Fruit fly (Drosophila melanogaster) whole organism, embryonic: ENCODE results near the gene CG4328.

Source experiments
- Atf-2 ChIP-seq: fragments of 200-800 bp; sonication (Bioruptor generic); optimal IDR thresholded peaks from 2 replicates; lab custom pipeline; 2016; ENCODE audit warnings: missing biosample characterization, missing genetic modification characterization
- C15 ChIP-seq: fragments of 200-800 bp; sonication (Bioruptor generic); IDR thresholded peaks from 3 replicates; pipeline ENCODE4 v1.3.6; 2022; ENCODE audit warnings: missing biosample characterization, missing genetic modification characterization
- CG10267 ChIP-seq: fragments of 200-800 bp; sonication (Bioruptor generic); optimal IDR thresholded peaks from 2 replicates; lab custom pipeline; 2018; ENCODE audit warnings: missing biosample characterization, mild to moderate bottlenecking, missing genetic modification characterization, moderate library complexity
- CG11247 ChIP-seq: fragments of 200-800 bp; sonication (Bioruptor generic); IDR thresholded peaks from 2 replicates; pipeline ENCODE4 v1.3.6; 2022; ENCODE audit warnings: missing biosample characterization, missing genetic modification characterization
- CG11723 ChIP-seq: fragments of 200-800 bp; sonication (Bioruptor generic); optimal IDR thresholded peaks from 2 replicates; lab custom pipeline; 2017; ENCODE audit warnings: missing biosample characterization, mild to moderate bottlenecking, missing genetic modification characterization
- CG12299 ChIP-seq: fragments of 200-800 bp; sonication (Bioruptor generic); optimal IDR thresholded peaks from 2 replicates; lab custom pipeline; 2018; ENCODE audit warnings: missing biosample characterization, mild to moderate bottlenecking, missing genetic modification characterization
- CG12769 ChIP-seq: fragments of 200-800 bp; sonication (Bioruptor generic); optimal IDR thresholded peaks from 2 replicates; lab custom pipeline; 2019; ENCODE audit warnings: missing biosample characterization, mild to moderate bottlenecking, missing genetic modification characterization, moderate library complexity
- CG13123 ChIP-seq: fragments of 200-800 bp; sonication (Bioruptor generic); optimal IDR thresholded peaks from 2 replicates; lab custom pipeline; 2016; ENCODE audit warnings: missing biosample characterization, missing genetic modification characterization
- CG14014 ChIP-seq: fragments of 200-800 bp; sonication (Bioruptor generic); IDR thresholded peaks from 2 replicates; pipeline ENCODE4 v1.3.6; 2022; ENCODE audit warnings: missing biosample characterization, missing genetic modification characterization
- CG1602 ChIP-seq: fragments of 200-800 bp; sonication (Bioruptor generic); optimal IDR thresholded peaks from 3 replicates; lab custom pipeline; 2016; ENCODE audit warnings: missing biosample characterization, missing genetic modification characterization
- CG16779 ChIP-seq: fragments of 200-800 bp; sonication (Bioruptor generic); IDR thresholded peaks from 2 replicates; pipeline ENCODE4 v1.3.6; 2022; ENCODE audit warnings: missing biosample characterization, missing genetic modification characterization
- CG17186 ChIP-seq: fragments of 200-800 bp; sonication (Bioruptor generic); optimal IDR thresholded peaks from 3 replicates; lab custom pipeline; 2017; ENCODE audit warnings: missing biosample characterization, missing genetic modification reagents, missing genetic modification characterization
- CG1832 ChIP-seq: fragments of 200-800 bp; sonication (Bioruptor generic); optimal IDR thresholded peaks from 2 replicates; lab custom pipeline; 2017; ENCODE audit warnings: missing biosample characterization, mild to moderate bottlenecking, missing genetic modification characterization, inconsistent platforms
- CG2712 ChIP-seq: fragments of 200-800 bp; optimal IDR thresholded peaks from 3 replicates; lab custom pipeline; 2019; ENCODE audit warnings: missing biosample characterization, mild to moderate bottlenecking, missing genetic modification characterization, moderate library complexity
- CG3065 ChIP-seq: fragments of 200-800 bp; sonication (Bioruptor generic); optimal IDR thresholded peaks from 2 replicates; lab custom pipeline; 2016; ENCODE audit warnings: missing biosample characterization, missing genetic modification characterization
- CG4360 ChIP-seq: fragments of 200-800 bp; sonication (Bioruptor generic); IDR thresholded peaks from 2 replicates; pipeline ENCODE4 v1.3.6; 2022; ENCODE audit warnings: missing biosample characterization, missing genetic modification characterization
- CG4424 ChIP-seq: fragments of 200-800 bp; sonication (Bioruptor generic); optimal IDR thresholded peaks from 3 replicates; lab custom pipeline; 2016; ENCODE audit warnings: missing biosample characterization, missing genetic modification characterization
- CG6689 ChIP-seq: fragments of 200-800 bp; sonication (Bioruptor generic); IDR thresholded peaks from 2 replicates; pipeline ENCODE4 v1.3.6; 2022; ENCODE audit warnings: missing biosample characterization, missing genetic modification characterization
- CG6791 ChIP-seq: fragments of 200-800 bp; sonication (Bioruptor generic); IDR thresholded peaks from 3 replicates; pipeline ENCODE4 v1.3.6; 2022; ENCODE audit warnings: missing biosample characterization, missing genetic modification characterization; ENCODE audit not compliant: partially characterized antibody
- CrebB ChIP-seq: fragments of 200-800 bp; sonication (Bioruptor generic); optimal IDR thresholded peaks from 3 replicates; lab custom pipeline; 2018; ENCODE audit warnings: missing biosample characterization, mild to moderate bottlenecking, missing genetic modification characterization
- Dad ChIP-seq: fragments of 200-800 bp; sonication (Bioruptor generic); optimal IDR thresholded peaks from 3 replicates; lab custom pipeline; 2016; ENCODE audit warnings: missing biosample characterization, missing genetic modification characterization
- Dp ChIP-seq: fragments of 200-800 bp; sonication (Bioruptor generic); optimal IDR thresholded peaks from 2 replicates; lab custom pipeline; 2018; ENCODE audit warnings: missing biosample characterization, mild to moderate bottlenecking, missing genetic modification characterization, moderate library complexity
- Ets65A ChIP-seq: fragments of 200-800 bp; sonication (Bioruptor generic); peaks from one replicate; lab custom pipeline; 2016; ENCODE audit warnings: missing biosample characterization, missing genetic modification characterization
- H15 ChIP-seq: fragments of 200-800 bp; sonication (Bioruptor generic); IDR thresholded peaks from 3 replicates; pipeline ENCODE4 v1.3.6; 2022; ENCODE audit warnings: missing biosample characterization, missing genetic modification characterization
- HLH3B ChIP-seq: fragments of 200-800 bp; sonication (Bioruptor generic); IDR thresholded peaks from 2 replicates; pipeline ENCODE4 v1.3.6; 2022; ENCODE audit warnings: missing biosample characterization, missing genetic modification characterization
- MESR4 ChIP-seq: fragments of 200-800 bp; sonication (Bioruptor generic); optimal IDR thresholded peaks from 2 replicates; lab custom pipeline; 2018; ENCODE audit warnings: missing biosample characterization, mild to moderate bottlenecking, missing genetic modification characterization, moderate library complexity
- Med ChIP-seq: fragments of 200-800 bp; sonication (Bioruptor generic); peaks from one replicate; lab custom pipeline; 2016; ENCODE audit warnings: missing biosample characterization, missing genetic modification characterization, mild to moderate bottlenecking, inconsistent platforms, moderate library complexity
- Pdp1 ChIP-seq, 2 experiments: fragments of 200-800 bp; sonication (Bioruptor generic); optimal IDR thresholded peaks; 3 replicates each; lab custom pipeline; 2016; ENCODE audit warnings: missing biosample characterization in 2 of 2, missing genetic modification characterization in 2 of 2, mild to moderate bottlenecking in 1 of 2, moderate library complexity in 1 of 2
- Rx ChIP-seq: fragments of 200-800 bp; sonication (Bioruptor generic); IDR thresholded peaks from 2 replicates; pipeline ENCODE4 v1.3.6; 2022; ENCODE audit warnings: missing biosample characterization, missing genetic modification characterization
- Side ChIP-seq: fragments of 200-800 bp; sonication (Bioruptor generic); optimal IDR thresholded peaks from 2 replicates; lab custom pipeline; 2016; ENCODE audit warnings: missing biosample characterization, missing genetic modification characterization
- Xrp1 ChIP-seq: fragments of 200-800 bp; sonication (Bioruptor generic); IDR thresholded peaks from 2 replicates; pipeline ENCODE4 v1.3.6; 2022; ENCODE audit warnings: missing biosample characterization, missing genetic modification characterization
- abd-A ChIP-seq: fragments of 200-800 bp; sonication (Bioruptor generic); optimal IDR thresholded peaks from 3 replicates; lab custom pipeline; 2019; ENCODE audit warnings: missing biosample characterization, mild to moderate bottlenecking, missing genetic modification characterization, moderate library complexity
- amos ChIP-seq: fragments of 200-800 bp; sonication (Bioruptor generic); IDR thresholded peaks from 2 replicates; pipeline ENCODE4 v1.3.6; 2022; ENCODE audit warnings: missing biosample characterization, missing genetic modification characterization; ENCODE audit not compliant: partially characterized antibody
- bigmax ChIP-seq: fragments of 200-800 bp; sonication (Bioruptor generic); optimal IDR thresholded peaks from 2 replicates; lab custom pipeline; 2018; ENCODE audit warnings: missing biosample characterization, mild to moderate bottlenecking, missing genetic modification characterization
- ci ChIP-seq: fragments of 200-800 bp; sonication (Bioruptor generic); IDR thresholded peaks from 3 replicates; pipeline ENCODE4 v1.3.6; 2022; ENCODE audit warnings: missing biosample characterization, missing genetic modification characterization
- emc ChIP-seq: fragments of 200-800 bp; sonication (Bioruptor generic); optimal IDR thresholded peaks from 2 replicates; lab custom pipeline; 2016; ENCODE audit warnings: missing biosample characterization, missing genetic modification characterization
- fd96Cb ChIP-seq: fragments of 200-800 bp; sonication (Bioruptor generic); optimal IDR thresholded peaks from 2 replicates; lab custom pipeline; 2018; ENCODE audit warnings: missing biosample characterization, mild to moderate bottlenecking, missing genetic modification characterization, moderate library complexity
- gfzf ChIP-seq: fragments of 200-800 bp; sonication (Bioruptor generic); optimal IDR thresholded peaks from 2 replicates; lab custom pipeline; 2016; ENCODE audit warnings: missing biosample characterization, mild to moderate bottlenecking, missing genetic modification characterization, moderate library complexity
- gro ChIP-seq: fragments of 200-800 bp; sonication (Bioruptor generic); optimal IDR thresholded peaks from 2 replicates; lab custom pipeline; 2016; ENCODE audit warnings: missing biosample characterization, missing genetic modification characterization
- inv ChIP-seq: fragments of 200-800 bp; sonication (Bioruptor generic); IDR thresholded peaks from 2 replicates; pipeline ENCODE4 v1.3.6; 2022; ENCODE audit warnings: missing biosample characterization, missing genetic modification characterization; ENCODE audit not compliant: partially characterized antibody
- kah ChIP-seq: fragments of 200-800 bp; sonication (Bioruptor generic); optimal IDR thresholded peaks from 2 replicates; lab custom pipeline; 2018; ENCODE audit warnings: missing biosample characterization, mild to moderate bottlenecking, missing genetic modification characterization
- maf-S ChIP-seq: fragments of 200-800 bp; sonication (Bioruptor generic); optimal IDR thresholded peaks from 2 replicates; lab custom pipeline; 2016; ENCODE audit warnings: missing biosample characterization, missing genetic modification characterization
- mirr ChIP-seq: fragments of 200-800 bp; sonication (Bioruptor generic); optimal IDR thresholded peaks from 3 replicates; lab custom pipeline; 2018; ENCODE audit warnings: missing biosample characterization, mild to moderate bottlenecking, missing genetic modification characterization
- onecut ChIP-seq: fragments of 200-800 bp; sonication (Bioruptor generic); IDR thresholded peaks from 2 replicates; pipeline ENCODE4 v1.3.6; 2022; ENCODE audit warnings: missing biosample characterization, missing genetic modification characterization
- pan ChIP-seq, 4 experiments: fragments of >200 bp in 3 of 4; fragments of 200-800 bp in 1 of 4; sonication (Bioruptor generic) in 1 of 4; optimal IDR thresholded peaks in 3 of 4; IDR thresholded peaks in 1 of 4; 2 replicates each; pipeline versions ENCODE4 v1.3.6 to Lab custom; 2017 to 2022; ENCODE audit warnings: missing biosample characterization in 2 of 4, missing genetic modification characterization in 2 of 4, mixed read lengths in 1 of 4
- pita ChIP-seq: fragments of 200-800 bp; sonication (Bioruptor generic); optimal IDR thresholded peaks from 2 replicates; lab custom pipeline; 2017; ENCODE audit warnings: missing biosample characterization, mild to moderate bottlenecking, missing genetic modification characterization
- sd ChIP-seq: fragments of 200-800 bp; sonication (Bioruptor generic); optimal IDR thresholded peaks from 3 replicates; lab custom pipeline; 2018; ENCODE audit warnings: missing biosample characterization, mild to moderate bottlenecking, missing genetic modification characterization, moderate library complexity
- sens ChIP-seq: fragments of 200-800 bp; sonication (Bioruptor generic); peaks from one replicate; lab custom pipeline; 2016; ENCODE audit warnings: missing biosample characterization, missing genetic modification characterization
- seq ChIP-seq: fragments of 200-800 bp; sonication (Bioruptor generic); IDR thresholded peaks from 2 replicates; pipeline ENCODE4 v1.3.6; 2022; ENCODE audit warnings: missing biosample characterization, missing genetic modification characterization
- sisA ChIP-seq: fragments of 200-800 bp; sonication (Bioruptor generic); IDR thresholded peaks from 2 replicates; pipeline ENCODE4 v1.3.6; 2022; ENCODE audit warnings: missing biosample characterization, missing genetic modification characterization
- sr ChIP-seq: fragments of 200-800 bp; sonication (Bioruptor generic); IDR thresholded peaks from 3 replicates; pipeline ENCODE4 v1.3.6; 2022; ENCODE audit warnings: missing biosample characterization, missing genetic modification characterization

CG4328 gene

DNA sequence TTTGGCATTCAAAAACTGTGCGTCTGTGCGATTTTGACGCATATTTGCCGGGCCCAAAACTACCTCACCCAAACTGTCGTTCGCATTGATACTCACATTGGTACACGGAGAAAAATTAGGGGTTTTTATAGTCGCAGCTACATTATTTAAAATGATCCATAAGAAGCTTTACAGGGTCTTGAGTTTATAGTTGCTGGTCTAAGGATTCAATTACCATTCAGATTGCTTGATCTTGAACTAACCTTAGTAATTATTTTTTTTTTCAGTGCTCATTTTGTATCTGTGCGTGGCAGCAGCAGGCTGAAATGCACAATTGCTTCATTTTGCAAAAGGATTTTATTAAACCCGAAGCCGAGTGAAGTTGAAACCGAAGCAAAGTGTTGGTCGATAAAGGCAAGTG lies 8.6 kb downstream of the CG4328 start (continued):
- no peak for TF ChIP-seq Dp (GFP tag; lab: Kevin White, UChicago)
- no peak for TF ChIP-seq inv (GFP tag; lab: Robert Waterston, UW)
- no peak for TF ChIP-seq onecut
- TF ChIP-seq sisA: 0 out of 2 replicates have a peak, but pooled peaks have one; percentile 11
- TF ChIP-seq CG2712 (tag; lab: Kevin White, UChicago): peak; percentile 20
- no peak for TF ChIP-seq bigmax (GFP tag; lab: Kevin White, UChicago)
- no peak for TF ChIP-seq C15 (GFP tag; lab: Robert Waterston, UW)
- TF ChIP-seq CrebB: no peak
- TF ChIP-seq CG13123 (GFP tag; lab: Kevin White, UChicago): no peak
- TF ChIP-seq H15 (GFP tag; lab: Robert Waterston, UW): no peak
- TF ChIP-seq Dad (GFP tag; lab: Kevin White, UChicago): no peak
- no peak for TF ChIP-seq CG11723
- TF ChIP-seq CG12299: no peak
- TF ChIP-seq Ets65A: peak; percentile 80
- TF ChIP-seq pan (optimal IDR thresholded peaks at IDR 0.05; lab: Kevin White, UChicago): no peak
- TF ChIP-seq pan (GFP tag; optimal IDR thresholded peaks at IDR 0.05 in 1 of 2, IDR thresholded peaks at IDR 0.05 in 1 of 2): peak in 1 of 2 experiments; percentile 31
- TF ChIP-seq HLH3B (GFP tag; lab: Robert Waterston, UW): 0 out of 2 replicates have a peak, but pooled peaks have one; percentile 6
- TF ChIP-seq gro (GFP tag; lab: Kevin White, UChicago): no peak
- no peak for TF ChIP-seq seq (GFP tag; lab: Robert Waterston, UW)
- no peak for TF ChIP-seq CG1602
- no peak for TF ChIP-seq CG11247
- TF ChIP-seq abd-A (tag; lab: Kevin White, UChicago): no peak
- 0 out of 2 replicates have a peak, but pooled peaks have one; percentile 10 for TF ChIP-seq Rx
- no peak for TF ChIP-seq CG6791 (GFP tag; lab: Robert Waterston, UW)
- TF ChIP-seq mirr: no peak
- no peak for TF ChIP-seq gfzf (GFP tag; lab: Kevin White, UChicago)
- no peak for TF ChIP-seq CG1832
- TF ChIP-seq sens (GFP tag; lab: Kevin White, UChicago): peak; percentile 62
- no peak for TF ChIP-seq CG4424 (GFP tag; lab: Kevin White, UChicago)
- TF ChIP-seq maf-S (GFP tag; lab: Kevin White, UChicago): no peak
- TF ChIP-seq amos (GFP tag; lab: Robert Waterston, UW): no peak
- no peak for TF ChIP-seq Atf-2 (GFP tag; lab: Kevin White, UChicago)
- no peak for TF ChIP-seq fd96Cb
- no peak for TF ChIP-seq CG17186 (GFP tag; lab: Kevin White, UChicago)
- no peak for TF ChIP-seq emc (GFP tag; lab: Kevin White, UChicago)
- TF ChIP-seq CG10267 (tag; lab: Kevin White, UChicago): no peak
- peak; percentile 35; the same call in 1 of the 2 replicates for TF ChIP-seq CG6689 (GFP tag; lab: Robert Waterston, UW)
- TF ChIP-seq Side (GFP tag; lab: Kevin White, UChicago): no peak
- TF ChIP-seq CG14014 (GFP tag; lab: Robert Waterston, UW): no peak
- TF ChIP-seq Xrp1 (GFP tag; lab: Robert Waterston, UW): peak; percentile 28; the same call in 1 of the 2 replicates
- TF ChIP-seq kah (GFP tag; lab: Kevin White, UChicago): no peak
- TF ChIP-seq CG16779 (GFP tag; lab: Robert Waterston, UW): no peak

DNA sequence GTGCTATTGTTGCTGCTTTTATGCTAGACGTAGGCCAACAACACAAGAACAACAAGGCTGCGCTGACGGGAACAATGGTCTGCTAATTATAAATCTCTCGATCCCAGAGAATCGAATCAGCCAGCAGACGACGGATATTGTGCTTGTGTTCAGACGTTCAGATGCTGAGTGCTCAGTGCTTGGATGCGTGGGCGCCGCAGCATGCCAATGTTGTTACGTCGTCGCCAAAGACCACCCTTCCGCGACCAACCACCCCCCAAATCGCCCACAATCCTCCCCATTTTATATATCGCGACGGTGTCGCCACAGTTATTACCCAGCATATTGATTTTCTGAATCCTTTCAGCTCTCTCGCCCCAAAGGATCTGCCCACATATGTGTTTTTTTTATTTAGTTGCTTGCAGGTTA lies 18.0 kb downstream of the CG4328 start:
- TF ChIP-seq Pdp1 (GFP tag; optimal IDR thresholded peaks at IDR 0.05; lab: Kevin White, UChicago) (peak in 1 of 2 experiments; percentile 71), CG4360 (GFP tag; lab: Robert Waterston, UW) (0 out of 2 replicates have a peak, but pooled peaks have one; percentile 2), onecut (peak; percentile 87), ci (GFP tag; lab: Robert Waterston, UW) (no peak), CG3065 (no peak), Med (GFP tag; lab: Kevin White, UChicago) (peak; percentile 44), MESR4 (GFP tag; lab: Kevin White, UChicago) (peak; percentile 4), sr (peak; percentile 90), pita (GFP tag; lab: Kevin White, UChicago) (no peak), CG12769 (tag; lab: Kevin White, UChicago) (peak; percentile 90), sd (tag; lab: Kevin White, UChicago) (peak; percentile 49)
